Worm (Caenorhabditis elegans) whole organism, early embryonic: ENCODE data around the gene pqn-76.
"Not testable (repeated sequence)": the region's sequence is repeated elsewhere in the genome, so short reads cannot be mapped to it uniquely, and the experiment has no call there.

Experiments
- B0310.2 ChIP-seq: sonication (generic microtip); optimal IDR thresholded peaks from 2 replicates; lab custom pipeline; 2016; ENCODE audit warnings: mild to moderate bottlenecking, missing genetic modification characterization, missing compliant biosample characterization
- F13C5.2 ChIP-seq: sonication (generic microtip); optimal IDR thresholded peaks from 2 replicates; lab custom pipeline; 2017; ENCODE audit warnings: mild to moderate bottlenecking, missing genetic modification characterization, inconsistent platforms, missing compliant biosample characterization
- aly-1 ChIP-seq: sonication (generic microtip); optimal IDR thresholded peaks from 2 replicates; lab custom pipeline; 2016; ENCODE audit warnings: missing genetic modification characterization, missing compliant biosample characterization
- ama-1 ChIP-seq: fragments of 150-350 bp; optimal IDR thresholded peaks from 2 replicates; lab custom pipeline; 2014
- ceh-13 ChIP-seq: fragments of 200-800 bp; sonication (Bioruptor generic); optimal IDR thresholded peaks from 2 replicates; lab custom pipeline; 2018; ENCODE audit warnings: mild to moderate bottlenecking, missing genetic modification characterization, missing compliant biosample characterization
- ceh-36 ChIP-seq: sonication (generic microtip); optimal IDR thresholded peaks from 2 replicates; lab custom pipeline; 2016; ENCODE audit warnings: missing genetic modification characterization, inconsistent platforms, missing compliant biosample characterization
- ets-7 ChIP-seq: sonication (generic microtip); optimal IDR thresholded peaks from 2 replicates; lab custom pipeline; 2016; ENCODE audit warnings: missing genotype, missing genetic modification characterization, missing compliant biosample characterization
- flt-1 ChIP-seq: fragments of 200-800 bp; sonication (Bioruptor generic); IDR thresholded peaks from 2 replicates; pipeline ENCODE4 v1.3.6; 2022; ENCODE audit warnings: missing genetic modification characterization, missing compliant biosample characterization
- hmbx-1 ChIP-seq: sonication (generic microtip); optimal IDR thresholded peaks from 2 replicates; lab custom pipeline; 2016; ENCODE audit warnings: mild to moderate bottlenecking, missing genetic modification characterization, missing compliant biosample characterization
- hmg-4 ChIP-seq: fragments of 200-800 bp; sonication (Bioruptor generic); optimal IDR thresholded peaks from 2 replicates; lab custom pipeline; 2018; ENCODE audit warnings: mild to moderate bottlenecking, missing genetic modification characterization, missing compliant biosample characterization
- hnd-1 ChIP-seq: sonication (generic microtip); optimal IDR thresholded peaks from 2 replicates; lab custom pipeline; 2016; ENCODE audit warnings: missing genetic modification characterization, missing compliant biosample characterization
- pes-1 ChIP-seq: fragments of 200-800 bp; sonication (Bioruptor generic); IDR thresholded peaks from 2 replicates; pipeline ENCODE4 v1.3.6; 2022; ENCODE audit warnings: missing genetic modification reagents, missing genetic modification characterization, missing compliant biosample characterization
- scrt-1 ChIP-seq: fragments of 200-800 bp; sonication (Bioruptor generic); IDR thresholded peaks from 2 replicates; pipeline ENCODE4 v1.3.6; 2022; ENCODE audit warnings: missing genetic modification characterization, missing compliant biosample characterization
- sea-1 ChIP-seq: fragments of 200-800 bp; sonication (Bioruptor generic); conservative IDR thresholded peaks from 2 replicates; pipeline ENCODE4 v1.3.6; 2022; ENCODE audit warnings: missing genetic modification characterization, missing compliant biosample characterization
- tbx-11 ChIP-seq: fragments of 200-800 bp; sonication (Bioruptor generic); IDR thresholded peaks from 2 replicates; pipeline ENCODE4 v1.3.6; 2022; ENCODE audit warnings: missing genetic modification characterization, missing compliant biosample characterization
- tbx-37 ChIP-seq: fragments of 200-800 bp; sonication (Bioruptor generic); conservative IDR thresholded peaks from 2 replicates; pipeline ENCODE4 v1.3.6; 2022; ENCODE audit warnings: missing genetic modification reagents, missing genetic modification characterization, missing compliant biosample characterization
- tra-4 ChIP-seq: sonication (generic microtip); optimal IDR thresholded peaks from 2 replicates; lab custom pipeline; 2017; ENCODE audit warnings: missing genetic modification characterization, missing compliant biosample characterization

pqn-76 gene

DNA sequence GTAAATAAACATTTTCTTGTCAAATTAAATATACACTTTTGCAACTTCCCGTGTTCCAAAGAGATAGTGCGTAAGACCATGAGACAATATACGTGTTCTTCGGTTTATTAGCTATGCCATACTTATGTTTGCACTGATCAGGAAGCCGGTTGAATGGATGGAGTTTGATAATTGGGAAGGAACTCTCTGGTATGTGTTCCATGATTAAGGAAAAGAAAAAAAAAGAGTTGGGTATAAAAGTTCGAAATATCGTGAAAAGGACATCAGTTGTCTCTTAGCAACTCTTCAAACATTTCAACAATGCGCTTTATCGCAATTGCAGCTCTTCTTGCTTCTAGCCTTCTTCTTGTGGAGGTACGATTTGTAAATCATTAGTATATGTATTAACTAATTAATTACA, at the start of gene pqn-76:
pqn-76 (plus strand) TSS at position 301 of the 400 bp plus-strand sequence.
- not testable (repeated sequence) for TF ChIP-seq scrt-1 (GFP tag; lab: Robert Waterston, UW); ama-1; tbx-37 (GFP tag; lab: Robert Waterston, UW)

- TF ChIP-seq hmbx-1 (tag; lab: Kevin White, UChicago) (no peak), hnd-1 (no peak), scrt-1 (GFP tag; lab: Robert Waterston, UW) (no peak), tra-4 (tag; lab: Kevin White, UChicago) (no peak), B0310.2 (tag; lab: Kevin White, UChicago) (no peak), sea-1 (GFP tag; lab: Robert Waterston, UW) (no peak), ceh-13 (GFP tag; lab: Kevin White, UChicago) (no peak), aly-1 (no peak), F13C5.2 (tag; lab: Kevin White, UChicago) (no peak)
These were observed 41.5 kb upstream of the pqn-76 start for ce11 chrIV:15537338-15537737.

DNA sequence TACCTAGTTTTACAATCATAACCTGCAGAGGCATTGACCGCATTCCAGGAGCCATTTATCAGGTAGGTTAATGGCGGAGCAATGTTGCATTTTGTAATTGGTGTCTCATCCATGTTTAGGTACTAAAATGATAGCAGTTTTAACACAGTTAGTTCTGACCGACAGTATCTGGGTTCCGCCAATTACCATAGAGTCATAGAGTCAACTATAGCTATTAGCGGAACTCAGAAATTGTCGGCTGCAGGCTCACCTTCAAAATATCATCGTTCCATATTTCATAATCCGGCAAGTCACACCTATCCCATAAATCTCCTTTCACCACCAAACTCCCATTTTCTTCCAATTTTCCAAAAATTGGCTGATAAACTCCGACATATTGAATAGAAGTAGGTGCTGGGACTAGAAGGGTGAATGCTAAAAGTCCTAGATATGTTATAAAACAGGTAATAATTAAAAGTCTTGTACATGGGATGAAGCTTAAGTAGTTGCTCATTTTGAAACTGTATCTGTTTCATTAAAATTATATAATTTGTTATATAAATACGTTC, 39.4 kb upstream of the pqn-76 start, which contains the start of gene Y73F8A.35:
Y73F8A.35 (minus strand) TSS at position 498 of the 548 bp plus-strand sequence.
- TF ChIP-seq ama-1 (no peak), hmbx-1 (tag; lab: Kevin White, UChicago) (no peak), tra-4 (tag; lab: Kevin White, UChicago) (no peak), tbx-11 (GFP tag; lab: Robert Waterston, UW) (no peak), ets-7 (tag; lab: Kevin White, UChicago) (no peak), tbx-37 (GFP tag; lab: Robert Waterston, UW) (no peak), pes-1 (no peak), sea-1 (GFP tag; lab: Robert Waterston, UW) (no peak), aly-1 (no peak), F13C5.2 (tag; lab: Kevin White, UChicago) (no peak), scrt-1 (GFP tag; lab: Robert Waterston, UW) (no peak), hnd-1 (no peak), ceh-13 (GFP tag; lab: Kevin White, UChicago) (no peak), flt-1 (GFP tag; lab: Robert Waterston, UW) (no peak), ceh-36 (no peak), B0310.2 (tag; lab: Kevin White, UChicago) (no peak), hmg-4 (no peak)

ce11 chrIV:15554771-15555170, 24.1 kb upstream of the pqn-76 start:
- no peak for TF ChIP-seq scrt-1 (GFP tag; lab: Robert Waterston, UW)
- no peak for TF ChIP-seq hmg-4
- TF ChIP-seq hnd-1: no peak
- no peak for TF ChIP-seq hmbx-1 (tag; lab: Kevin White, UChicago)
- no peak for TF ChIP-seq sea-1 (GFP tag; lab: Robert Waterston, UW)
- no peak for TF ChIP-seq flt-1 (GFP tag; lab: Robert Waterston, UW)
- TF ChIP-seq tbx-11 (GFP tag; lab: Robert Waterston, UW): no peak
- no peak for TF ChIP-seq pes-1
- TF ChIP-seq tbx-37 (GFP tag; lab: Robert Waterston, UW): no peak
- no peak for TF ChIP-seq ama-1
- no peak for TF ChIP-seq ceh-13 (GFP tag; lab: Kevin White, UChicago)
- TF ChIP-seq ceh-36: no peak
- TF ChIP-seq ets-7 (tag; lab: Kevin White, UChicago): no peak
- no peak for TF ChIP-seq aly-1
- no peak for TF ChIP-seq tra-4 (tag; lab: Kevin White, UChicago)
- no peak for TF ChIP-seq F13C5.2 (tag; lab: Kevin White, UChicago)
- TF ChIP-seq B0310.2 (tag; lab: Kevin White, UChicago): no peak

DNA sequence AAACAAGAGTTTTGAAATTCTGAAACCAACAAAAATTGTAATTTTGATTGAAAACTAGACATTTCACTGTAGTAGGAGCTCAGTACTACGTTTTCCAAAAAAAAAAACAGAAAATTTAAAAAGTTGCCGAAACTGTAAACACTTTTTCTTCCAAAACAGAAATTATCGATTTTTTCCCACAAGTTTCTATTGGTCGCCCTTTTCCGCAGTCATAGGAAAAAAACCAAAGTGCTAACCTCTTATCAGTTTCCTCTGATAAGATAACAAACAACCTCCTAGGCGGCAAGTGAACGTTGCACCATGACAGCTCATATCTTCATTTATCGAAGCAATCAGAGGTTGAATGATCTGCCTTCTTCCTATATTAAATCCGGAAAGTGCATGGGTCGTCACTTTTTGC, 19.8 kb upstream of the pqn-76 start:
- TF ChIP-seq flt-1 (GFP tag; lab: Robert Waterston, UW): no peak
- TF ChIP-seq tbx-37 (GFP tag; lab: Robert Waterston, UW): no peak
- no peak for TF ChIP-seq aly-1
- no peak for TF ChIP-seq hmg-4
- TF ChIP-seq ets-7 (tag; lab: Kevin White, UChicago): no peak
- no peak for TF ChIP-seq sea-1 (GFP tag; lab: Robert Waterston, UW)
- TF ChIP-seq ama-1: no peak
- TF ChIP-seq pes-1: no peak
- no peak for TF ChIP-seq ceh-36
- TF ChIP-seq F13C5.2 (tag; lab: Kevin White, UChicago): no peak
- no peak for TF ChIP-seq hmbx-1 (tag; lab: Kevin White, UChicago)
- TF ChIP-seq hnd-1: no peak
- TF ChIP-seq ceh-13 (GFP tag; lab: Kevin White, UChicago): no peak
- TF ChIP-seq scrt-1 (GFP tag; lab: Robert Waterston, UW): no peak

DNA sequence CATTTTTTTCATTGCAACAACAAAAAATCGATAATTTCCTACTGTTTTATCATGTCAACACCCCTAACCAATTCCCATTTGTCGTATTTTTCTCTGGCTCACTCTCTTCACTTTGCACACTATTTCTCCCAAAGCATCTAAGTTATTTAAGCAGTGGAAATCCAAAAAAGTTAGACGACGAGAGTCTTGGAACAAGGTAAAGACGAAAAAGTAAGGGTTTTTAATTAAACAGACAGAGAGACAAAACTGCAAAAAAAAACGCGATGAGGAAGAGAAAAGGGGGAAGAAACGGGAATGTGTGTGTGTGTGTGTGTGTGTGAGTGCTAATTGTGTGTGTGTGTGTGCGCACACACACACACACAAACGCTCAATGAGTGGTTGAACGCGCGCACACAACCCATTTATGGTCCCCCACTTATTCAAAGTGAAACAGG, 17.6 kb upstream of the pqn-76 start:
- TF ChIP-seq ets-7 (tag; lab: Kevin White, UChicago) (no peak), F13C5.2 (tag; lab: Kevin White, UChicago) (peak; percentile 61), pes-1 (0 out of 2 replicates have a peak, but pooled peaks have one; percentile 51), B0310.2 (tag; lab: Kevin White, UChicago) (no peak)

DNA sequence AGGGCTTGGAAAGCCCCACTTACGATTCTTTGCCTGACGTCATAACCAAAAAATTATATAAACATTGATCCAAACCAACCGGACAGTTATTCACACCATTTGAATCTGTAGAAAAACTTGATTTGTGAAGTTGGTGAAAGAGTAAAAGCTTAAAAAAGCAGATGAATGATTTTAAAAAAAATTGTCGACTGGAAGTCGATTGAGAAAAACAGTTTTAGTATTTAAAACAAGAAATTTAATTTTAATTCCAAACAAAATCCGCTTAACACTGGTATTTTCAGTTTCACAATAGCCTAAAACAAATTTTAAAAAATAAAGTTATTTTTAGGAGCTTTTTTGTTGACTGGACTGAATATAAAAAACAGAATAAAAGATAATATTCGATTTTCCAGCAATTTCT, 14.6 kb upstream of the pqn-76 start, which contains the start of gene Y105C5A.1:
Y105C5A.1 (minus strand) TSS at position 101 of the 400 bp plus-strand sequence.
- TF ChIP-seq aly-1 (no peak), hnd-1 (no peak), tbx-37 (GFP tag; lab: Robert Waterston, UW) (no peak), tra-4 (tag; lab: Kevin White, UChicago) (no peak), ceh-36 (no peak), B0310.2 (tag; lab: Kevin White, UChicago) (no peak), ama-1 (no peak), flt-1 (GFP tag; lab: Robert Waterston, UW) (no peak), pes-1 (no peak), sea-1 (GFP tag; lab: Robert Waterston, UW) (no peak)

ce11 chrIV:15570770-15571169, 8.1 kb upstream of the pqn-76 start:
- TF ChIP-seq B0310.2 (tag; lab: Kevin White, UChicago) (no peak), F13C5.2 (tag; lab: Kevin White, UChicago) (peak; percentile 48)
